Worm (Caenorhabditis elegans) whole organism, midembryonic: ENCODE measurements around the gene E04F6.15.
A peak's percentile ranks its signal among the peaks of the same experiment; 100 is the strongest.

Experiments
- T22C8.4 ChIP-seq: fragments of 200-800 bp; sonication (Bioruptor generic); IDR thresholded peaks from 2 replicates; pipeline ENCODE4 v1.3.6; 2022; ENCODE audit warnings: missing genetic modification characterization, missing compliant biosample characterization
- cog-1 ChIP-seq: sonication (generic microtip); optimal IDR thresholded peaks from 2 replicates; lab custom pipeline; 2016; ENCODE audit warnings: missing genetic modification characterization, missing compliant biosample characterization
- flt-1 ChIP-seq: fragments of 200-800 bp; sonication (Bioruptor generic); IDR thresholded peaks from 2 replicates; pipeline ENCODE4 v1.3.6; 2022; ENCODE audit warnings: missing genetic modification characterization, missing compliant biosample characterization
- klf-2 ChIP-seq: fragments of 200-800 bp; sonication (Bioruptor generic); conservative IDR thresholded peaks from 2 replicates; pipeline ENCODE4 v1.3.6; 2022; ENCODE audit warnings: missing genetic modification reagents, missing genetic modification characterization, missing compliant biosample characterization
- med-1 ChIP-seq: sonication (generic microtip); optimal IDR thresholded peaks from 2 replicates; lab custom pipeline; 2017; ENCODE audit warnings: missing genetic modification characterization, mild to moderate bottlenecking, missing compliant biosample characterization, antibody characterized with exemption, missing genetic modification reagents; ENCODE audit not compliant: insufficient read depth
- ref-1 ChIP-seq: fragments of 200-800 bp; sonication (Bioruptor generic); conservative IDR thresholded peaks from 2 replicates; pipeline ENCODE4 v1.3.6; 2022; ENCODE audit warnings: missing genetic modification reagents, missing genetic modification characterization, missing compliant biosample characterization
- tab-1 ChIP-seq: fragments of 200-800 bp; sonication (Bioruptor generic); IDR thresholded peaks from 2 replicates; pipeline ENCODE4 v1.3.6; 2022; ENCODE audit warnings: missing genetic modification characterization, missing compliant biosample characterization
- ztf-23 ChIP-seq: fragments of 200-800 bp; sonication (Bioruptor generic); IDR thresholded peaks from 2 replicates; pipeline ENCODE4 v1.3.6; 2022; ENCODE audit warnings: missing genetic modification reagents, missing genetic modification characterization, missing compliant biosample characterization
- ztf-29 ChIP-seq: fragments of 200-800 bp; sonication (Bioruptor generic); IDR thresholded peaks from 2 replicates; pipeline ENCODE4 v1.3.6; 2022; ENCODE audit warnings: missing genetic modification reagents, missing genetic modification characterization, missing compliant biosample characterization

The E04F6.15 gene

ce11 chrII:7197434-7197833 lies 12.7 kb downstream of the E04F6.15 start:
- no peak for TF ChIP-seq cog-1 (tag; lab: Kevin White, UChicago)
- TF ChIP-seq ztf-23 = no peak
- TF ChIP-seq ref-1 (GFP tag; lab: Robert Waterston, UW) = no peak
- no peak for TF ChIP-seq ztf-29
- TF ChIP-seq T22C8.4 = no peak
- no peak for TF ChIP-seq med-1 (GFP tag; lab: Kevin White, UChicago)
- no peak for TF ChIP-seq klf-2 (GFP tag; lab: Robert Waterston, UW)
- no peak for TF ChIP-seq flt-1 (GFP tag; lab: Robert Waterston, UW)
- TF ChIP-seq tab-1 (GFP tag; lab: Robert Waterston, UW) = no peak

ce11 chrII:7196040-7196439 lies 14.0 kb downstream of the E04F6.15 start, which contains the start of gene maoc-1:
Gene maoc-1, plus strand, starts transcription at chrII:7196276.
- TF ChIP-seq tab-1 (GFP tag; lab: Robert Waterston, UW) (no peak), med-1 (GFP tag; lab: Kevin White, UChicago) (no peak), flt-1 (GFP tag; lab: Robert Waterston, UW) (no peak)

- no peak for TF ChIP-seq tab-1 (GFP tag; lab: Robert Waterston, UW)
Observed at ce11 chrII:7195541-7195940, 14.5 kb downstream of the E04F6.15 start, which contains the start of gene acdh-12. Gene acdh-12, minus strand, starts transcription at chrII:7195641.

ce11 chrII:7189120-7189519 lies 21.0 kb downstream of the E04F6.15 start, which contains the start of gene E04F6.4:
Gene E04F6.4, plus strand, starts transcription at chrII:7189420.
- no peak for TF ChIP-seq med-1 (GFP tag; lab: Kevin White, UChicago)
- no peak for TF ChIP-seq tab-1 (GFP tag; lab: Robert Waterston, UW)
- no peak for TF ChIP-seq ztf-23
- no peak for TF ChIP-seq ref-1 (GFP tag; lab: Robert Waterston, UW)

- TF ChIP-seq cog-1 (tag; lab: Kevin White, UChicago) (no peak), ref-1 (GFP tag; lab: Robert Waterston, UW) (no peak), tab-1 (GFP tag; lab: Robert Waterston, UW) (no peak), ztf-23 (no peak), ztf-29 (no peak), T22C8.4 (no peak), med-1 (GFP tag; lab: Kevin White, UChicago) (no peak), klf-2 (GFP tag; lab: Robert Waterston, UW) (no peak), flt-1 (GFP tag; lab: Robert Waterston, UW) (no peak)
Observed at ce11 chrII:7187110-7187509, 23.0 kb downstream of the E04F6.15 start, which contains the start of gene C27H5.6. Gene C27H5.6, minus strand, starts transcription at chrII:7187210.

- no peak for TF ChIP-seq tab-1 (GFP tag; lab: Robert Waterston, UW)
- no peak for TF ChIP-seq flt-1 (GFP tag; lab: Robert Waterston, UW)
- no peak for TF ChIP-seq ztf-23
- no peak for TF ChIP-seq klf-2 (GFP tag; lab: Robert Waterston, UW)
- no peak for TF ChIP-seq ztf-29
- TF ChIP-seq ref-1 (GFP tag; lab: Robert Waterston, UW) = no peak
- TF ChIP-seq T22C8.4 = no peak
- no peak for TF ChIP-seq cog-1 (tag; lab: Kevin White, UChicago)
- TF ChIP-seq med-1 (GFP tag; lab: Kevin White, UChicago) = no peak
Observed at ce11 chrII:7186117-7186516, 24.0 kb downstream of the E04F6.15 start.

- TF ChIP-seq ztf-23 (peak; percentile 96), flt-1 (GFP tag; lab: Robert Waterston, UW) (peak; percentile 98), cog-1 (tag; lab: Kevin White, UChicago) (peak; percentile 91), klf-2 (GFP tag; lab: Robert Waterston, UW) (peak; percentile 94), tab-1 (GFP tag; lab: Robert Waterston, UW) (peak; percentile 97), T22C8.4 (peak; percentile 95), ref-1 (GFP tag; lab: Robert Waterston, UW) (peak; percentile 94), med-1 (GFP tag; lab: Kevin White, UChicago) (peak; percentile 63), ztf-29 (peak; percentile 94)
Observed at ce11 chrII:7183493-7184272, 26.4 kb downstream of the E04F6.15 start, which contains the start of gene pdl-1. Gene pdl-1, plus strand, starts transcription at chrII:7183801.

ce11 chrII:7182630-7183029 lies 27.5 kb downstream of the E04F6.15 start:
- TF ChIP-seq ztf-29 (no peak), tab-1 (GFP tag; lab: Robert Waterston, UW) (no peak), cog-1 (tag; lab: Kevin White, UChicago) (no peak), ztf-23 (no peak)

ce11 chrII:7176108-7176507 lies 34.0 kb downstream of the E04F6.15 start:
- TF ChIP-seq T22C8.4 (no peak), ztf-23 (no peak), med-1 (GFP tag; lab: Kevin White, UChicago) (no peak), cog-1 (tag; lab: Kevin White, UChicago) (no peak), ref-1 (GFP tag; lab: Robert Waterston, UW) (no peak)

- TF ChIP-seq ref-1 (GFP tag; lab: Robert Waterston, UW) = no peak
- TF ChIP-seq tab-1 (GFP tag; lab: Robert Waterston, UW) = no peak
- no peak for TF ChIP-seq med-1 (GFP tag; lab: Kevin White, UChicago)
- TF ChIP-seq T22C8.4 = no peak
- TF ChIP-seq ztf-23 = no peak
- no peak for TF ChIP-seq klf-2 (GFP tag; lab: Robert Waterston, UW)
- no peak for TF ChIP-seq flt-1 (GFP tag; lab: Robert Waterston, UW)
- TF ChIP-seq cog-1 (tag; lab: Kevin White, UChicago) = no peak
- TF ChIP-seq ztf-29 = no peak
Observed at ce11 chrII:7174843-7175242, 35.2 kb downstream of the E04F6.15 start, which contains the start of gene glc-4. Gene glc-4, minus strand, starts transcription at chrII:7174943.
